Fruit fly (Drosophila melanogaster): ENCODE measurements around the gene Or88a.

The Or88a gene

DNA sequence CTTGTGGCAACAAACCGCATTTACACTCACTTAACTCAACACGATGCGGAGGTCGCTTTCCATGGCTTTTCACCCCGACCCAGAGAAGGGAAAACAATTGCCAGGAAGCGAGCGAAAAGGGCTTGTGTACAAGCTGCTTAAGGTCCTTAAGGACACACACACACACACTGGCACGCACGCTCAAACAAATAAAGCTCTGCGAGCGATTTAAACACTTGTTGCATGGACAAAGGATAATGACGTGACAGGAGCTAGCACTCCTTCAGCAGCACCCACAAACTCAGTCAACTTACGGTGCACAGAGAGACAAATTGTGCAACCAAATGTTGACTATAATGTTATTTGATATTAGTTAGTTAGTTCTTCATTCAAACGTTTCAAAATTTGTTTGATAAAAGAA, 23.7 kb upstream of the Or88a start:
- TF ChIP-seq CTCF (optimal IDR thresholded peaks at IDR 0.05) (no peak), CG8478 (optimal IDR thresholded peaks at IDR 0.05) (no peak)

dm6 chr3R:14088157-14088556, 21.1 kb upstream of the Or88a start:
- TF ChIP-seq CG8478 (optimal IDR thresholded peaks at IDR 0.05) (no peak), CTCF (optimal IDR thresholded peaks at IDR 0.05) (no peak)

dm6 chr3R:14088887-14089567, 20.2 kb upstream of the Or88a start, which contains the start of gene Npc2b:
Gene Npc2b, plus strand, starts transcription at chr3R:14089517.
- no peak for TF ChIP-seq CG8478 (optimal IDR thresholded peaks at IDR 0.05)
- peak; percentile 72 to 94 for TF ChIP-seq CTCF (optimal IDR thresholded peaks at IDR 0.05)

dm6 chr3R:14095428-14095827, 13.8 kb upstream of the Or88a start:
- TF ChIP-seq CG8478 (optimal IDR thresholded peaks at IDR 0.05) = no peak

DNA sequence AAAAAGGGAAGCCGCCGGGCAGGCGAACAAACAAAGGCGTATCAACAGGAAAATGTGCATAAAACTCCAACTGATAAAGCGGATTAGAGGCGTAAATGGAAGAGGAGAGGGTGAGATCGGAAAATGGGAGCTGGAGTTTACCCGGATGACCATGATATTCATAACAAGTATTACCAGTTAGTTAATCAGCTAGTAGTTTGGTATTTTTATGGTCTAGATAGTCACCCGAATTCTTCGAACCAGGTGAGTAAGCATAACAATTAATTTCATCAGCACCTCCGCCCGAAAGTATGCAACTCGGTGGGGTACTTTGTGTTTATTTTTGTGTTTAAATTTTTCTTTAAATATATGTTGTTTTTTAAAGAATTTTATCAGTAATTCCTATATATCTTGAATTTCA, 13.3 kb upstream of the Or88a start:
- TF ChIP-seq CTCF (optimal IDR thresholded peaks at IDR 0.05) (no peak), CG8478 (optimal IDR thresholded peaks at IDR 0.05) (no peak)

DNA sequence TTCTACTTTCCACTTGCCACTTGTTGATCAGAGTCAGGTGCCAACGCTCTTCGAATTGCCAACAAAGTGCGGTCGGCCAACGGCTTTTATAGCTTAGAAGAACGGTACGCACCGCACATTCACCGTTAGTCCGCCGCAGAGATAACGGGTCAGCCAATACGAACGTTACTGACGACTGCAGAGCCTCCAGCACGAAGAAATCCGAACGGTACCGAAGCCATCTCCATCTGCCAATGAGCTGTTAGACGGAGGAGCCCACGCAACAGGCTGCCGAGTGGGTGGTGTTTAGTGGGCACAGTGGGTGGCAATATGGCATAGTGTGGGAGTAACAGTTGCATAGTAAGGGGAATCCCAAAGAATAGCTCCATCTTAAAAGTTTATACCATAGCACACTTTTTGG, 12.5 kb upstream of the Or88a start, which contains the start of gene CCHa1:
Gene CCHa1, minus strand, starts transcription at position 44 of the 400 bp plus-strand sequence.
- no peak for TF ChIP-seq CTCF (optimal IDR thresholded peaks at IDR 0.05)
- no peak for TF ChIP-seq CG8478 (optimal IDR thresholded peaks at IDR 0.05)

- TF ChIP-seq CG8478 (optimal IDR thresholded peaks at IDR 0.05) = no peak
- TF ChIP-seq CTCF (optimal IDR thresholded peaks at IDR 0.05) = no peak
These were observed 11.3 kb upstream of the Or88a start, which contains the start of gene CG9920 for dm6 chr3R:14097980-14098379. Gene CG9920, minus strand, starts transcription at chr3R:14098080.

- peak; percentile 74 to 79 for TF ChIP-seq CTCF (optimal IDR thresholded peaks at IDR 0.05)
- no peak for TF ChIP-seq CG8478 (optimal IDR thresholded peaks at IDR 0.05)
These were observed 10.6 kb upstream of the Or88a start for dm6 chr3R:14098527-14099109.

dm6 chr3R:14100962-14101361, 8.3 kb upstream of the Or88a start:
- TF ChIP-seq CTCF (optimal IDR thresholded peaks at IDR 0.05) (no peak), CG8478 (optimal IDR thresholded peaks at IDR 0.05) (no peak)

- no peak for TF ChIP-seq CTCF (optimal IDR thresholded peaks at IDR 0.05)
- no peak for TF ChIP-seq CG8478 (optimal IDR thresholded peaks at IDR 0.05)
These were observed 6.2 kb upstream of the Or88a start, which contains the start of gene PK1-R for dm6 chr3R:14103022-14103421. Gene PK1-R, minus strand, starts transcription at chr3R:14103122.

DNA sequence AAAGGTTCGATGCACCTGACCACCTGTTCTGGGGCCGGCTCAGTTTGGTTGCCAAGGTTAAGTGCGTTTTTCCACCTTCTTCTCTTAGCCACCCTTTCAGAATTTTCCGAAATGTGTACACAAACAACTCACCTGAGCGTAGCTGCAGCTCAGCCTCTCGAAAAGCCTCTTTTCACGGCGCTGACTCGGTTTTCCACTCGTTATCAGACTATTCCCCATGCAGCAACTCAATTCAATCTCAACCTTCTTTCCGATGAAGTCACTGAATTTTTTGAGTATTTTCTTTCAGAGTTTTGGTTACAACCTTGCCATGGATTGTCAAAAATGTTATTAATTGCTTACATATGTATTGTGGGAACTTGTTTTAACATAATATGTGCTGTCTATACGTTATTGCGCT, 1.6 kb upstream of the Or88a start:
- no peak for TF ChIP-seq CG8478 (optimal IDR thresholded peaks at IDR 0.05)
- no peak for TF ChIP-seq CTCF (optimal IDR thresholded peaks at IDR 0.05)

- TF ChIP-seq CTCF (optimal IDR thresholded peaks at IDR 0.05) = no peak
- TF ChIP-seq CG8478 (optimal IDR thresholded peaks at IDR 0.05) = no peak
These were observed 905 bp upstream of the Or88a start, which contains the start of gene CG12402 for dm6 chr3R:14108158-14108921. Gene CG12402, minus strand, starts transcription at chr3R:14108321.

dm6 chr3R:14112066-14112465, 2.8 kb downstream of the Or88a start, which contains the start of gene CG14357:
Gene CG14357, minus strand, starts transcription at chr3R:14112166.
- TF ChIP-seq CG8478 (optimal IDR thresholded peaks at IDR 0.05) (no peak), CTCF (optimal IDR thresholded peaks at IDR 0.05) (no peak)

DNA sequence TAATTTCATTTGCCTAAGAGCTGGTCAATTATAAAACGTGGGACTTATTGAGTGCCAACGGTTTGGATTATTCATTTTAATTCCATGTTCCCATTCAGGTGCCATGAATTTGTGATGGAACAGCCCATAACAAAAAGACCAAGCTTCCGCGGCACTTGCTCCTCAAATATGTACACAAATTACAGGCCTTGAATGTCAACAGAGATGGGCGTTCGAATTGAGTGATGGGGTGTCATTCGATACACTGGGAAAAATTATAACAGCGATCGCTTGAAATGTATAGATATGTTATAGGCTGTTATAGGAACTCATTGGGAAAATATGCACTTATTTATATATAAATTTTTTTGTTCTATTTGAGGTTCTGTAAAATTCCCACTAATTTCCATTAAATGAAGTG, 6.8 kb downstream of the Or88a start:
- TF ChIP-seq CTCF (optimal IDR thresholded peaks at IDR 0.05) (no peak), CG8478 (optimal IDR thresholded peaks at IDR 0.05) (no peak)

DNA sequence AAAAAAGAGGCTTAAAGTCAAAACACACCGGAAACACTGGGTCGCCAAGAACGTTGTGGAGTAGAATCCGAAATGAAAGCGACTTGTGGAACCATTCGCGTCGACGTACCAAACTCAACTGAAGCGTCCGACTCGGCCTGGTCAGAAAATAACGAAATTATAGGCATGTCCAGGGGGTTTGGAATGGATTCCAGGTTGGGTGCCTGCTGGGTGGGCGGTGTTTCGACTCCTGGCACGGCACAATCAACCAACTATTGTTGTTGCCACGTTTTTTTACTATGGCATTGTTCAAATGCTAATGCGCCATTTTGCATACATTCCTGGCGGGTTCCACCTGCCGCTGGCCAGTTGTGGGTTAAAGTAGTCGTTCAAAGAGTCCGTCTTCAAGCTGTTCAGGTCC, 9.1 kb downstream of the Or88a start, which contains the start of gene Kif19A:
Gene Kif19A, minus strand, starts transcription at position 101 of the 400 bp plus-strand sequence.
- TF ChIP-seq CTCF (optimal IDR thresholded peaks at IDR 0.05) (no peak), CG8478 (optimal IDR thresholded peaks at IDR 0.05) (no peak)

Data from S2 (cell line).